Fruit fly (Drosophila melanogaster): ENCODE measurements around the gene CG7990.
A peak's percentile ranks its signal among the peaks of the same experiment; 100 is the strongest.

Gene CG7990

dm6 chrX:19166152-19166935 lies 35.4 kb downstream of the CG7990 start (continued):
- no peak for TF ChIP-seq jigr1 (GFP tag; IDR thresholded peaks at IDR 0.05)
- peak; percentile 22 for TF ChIP-seq D19A (tag; optimal IDR thresholded peaks at IDR 0.05)
- no peak for TF ChIP-seq NC2α (GFP tag; optimal IDR thresholded peaks at IDR 0.05)
- TF ChIP-seq Elba2 (GFP tag; optimal IDR thresholded peaks at IDR 0.05): no peak
- peak; percentile 43 for TF ChIP-seq CG10543 (GFP tag; optimal IDR thresholded peaks at IDR 0.05)
- peak; percentile 52 for TF ChIP-seq CG12769 (tag; optimal IDR thresholded peaks at IDR 0.05)
- TF ChIP-seq fd96Cb (tag; optimal IDR thresholded peaks at IDR 0.05): peak; percentile 24
- TF ChIP-seq CG15514 (GFP tag; optimal IDR thresholded peaks at IDR 0.05): peak; percentile 10
- peak; percentile 13 to 26 for TF ChIP-seq chif (GFP tag; optimal IDR thresholded peaks at IDR 0.05)
- TF ChIP-seq Dip2 (GFP tag; IDR thresholded peaks at IDR 0.05): no peak
- no peak for TF ChIP-seq CG11085 (GFP tag; IDR thresholded peaks at IDR 0.05)
- no peak for TF ChIP-seq CG12299 (tag; optimal IDR thresholded peaks at IDR 0.05)
- TF ChIP-seq CG9215 (GFP tag; IDR thresholded peaks at IDR 0.05): no peak; the same call in 1 of the 2 replicates
- peak; percentile 44; the same call in 1 of the 2 replicates for TF ChIP-seq slbo (GFP tag; IDR thresholded peaks at IDR 0.05)
- TF ChIP-seq H15 (GFP tag; IDR thresholded peaks at IDR 0.05): 0 out of 3 replicates have a peak, but pooled peaks have one; percentile 42
- no peak for TF ChIP-seq CG2889 (GFP tag; IDR thresholded peaks at IDR 0.05)
- no peak for TF ChIP-seq Doc2 (GFP tag; IDR thresholded peaks at IDR 0.05)
- TF ChIP-seq CG13296 (GFP tag; optimal IDR thresholded peaks at IDR 0.05): peak; percentile 18
- TF ChIP-seq CG11456 (GFP tag; IDR thresholded peaks at IDR 0.05): 0 out of 3 replicates have a peak, but pooled peaks have one; percentile 29
- 0 out of 2 replicates have a peak, but pooled peaks have one; percentile 23 for TF ChIP-seq GATAe (GFP tag; conservative IDR thresholded peaks at IDR 0.05)
- no peak for TF ChIP-seq B-H1 (GFP tag; IDR thresholded peaks at IDR 0.05)
- TF ChIP-seq eve (GFP tag; optimal IDR thresholded peaks at IDR 0.05): peak in 1 of 2 experiments; percentile 46
- TF ChIP-seq Hr39 (optimal IDR thresholded peaks at IDR 0.05): no peak
- TF ChIP-seq Meics (GFP tag; optimal IDR thresholded peaks at IDR 0.05): peak; percentile 66
- 0 out of 2 replicates have a peak, but pooled peaks have one; percentile 18 for TF ChIP-seq lmd (GFP tag; IDR thresholded peaks at IDR 0.05)
- no peak for TF ChIP-seq peb (GFP tag; IDR thresholded peaks at IDR 0.05)
- no peak for TF ChIP-seq Bgb (GFP tag; IDR thresholded peaks at IDR 0.05; ENCODE audit: partially characterized antibody)
- TF ChIP-seq slp2 (GFP tag; optimal IDR thresholded peaks at IDR 0.05): peak; percentile 2
- TF ChIP-seq CG34224 (GFP tag; IDR thresholded peaks at IDR 0.05; ENCODE audit: partially characterized antibody): no peak
- TF ChIP-seq dm (GFP tag; optimal IDR thresholded peaks at IDR 0.05): no peak
- TF ChIP-seq Sry-β (GFP tag; optimal IDR thresholded peaks at IDR 0.05): no peak
- no peak for TF ChIP-seq repo (GFP tag; optimal IDR thresholded peaks at IDR 0.05)
- TF ChIP-seq CG11560 (tag; IDR thresholded peaks at IDR 0.05): no peak
- TF ChIP-seq CG8089 (GFP tag; optimal IDR thresholded peaks at IDR 0.05): no peak
- TF ChIP-seq CG15269 (tag; optimal IDR thresholded peaks at IDR 0.05): peak; percentile 68
- TF ChIP-seq CG8281 (tag; optimal IDR thresholded peaks at IDR 0.05): peak; percentile 3
- TF ChIP-seq CG17912 (GFP tag; optimal IDR thresholded peaks at IDR 0.05): no peak
- peak; percentile 9 for TF ChIP-seq CG16863 (GFP tag; optimal IDR thresholded peaks at IDR 0.05)
- peak; percentile 3 for TF ChIP-seq chn (GFP tag; optimal IDR thresholded peaks at IDR 0.05)
- TF ChIP-seq Adf1 (GFP tag; IDR thresholded peaks at IDR 0.05): peak; percentile 44
- no peak for TF ChIP-seq Kr (GFP tag; optimal IDR thresholded peaks at IDR 0.05)
- TF ChIP-seq ci (GFP tag; IDR thresholded peaks at IDR 0.05): no peak
- TF ChIP-seq Lim3 (GFP tag; IDR thresholded peaks at IDR 0.05): no peak
- TF ChIP-seq CG2202 (tag; optimal IDR thresholded peaks at IDR 0.05): no peak
- peak in 1 of 2 experiments; percentile 68 for TF ChIP-seq Hr51 (GFP tag; optimal IDR thresholded peaks at IDR 0.05)
- TF ChIP-seq CG2678 (tag; optimal IDR thresholded peaks at IDR 0.05): peak; percentile 75
- TF ChIP-seq CG1832 (GFP tag; optimal IDR thresholded peaks at IDR 0.05): no peak
- TF ChIP-seq prd (optimal IDR thresholded peaks at IDR 0.05): no peak
- TF ChIP-seq prd (GFP tag; IDR thresholded peaks at IDR 0.05): no peak; the same call in 2 of the 3 replicates
- TF ChIP-seq CTCF (GFP tag; optimal IDR thresholded peaks at IDR 0.05): no peak
- peak; percentile 20 for TF ChIP-seq CG1603 (tag; optimal IDR thresholded peaks at IDR 0.05)

All from whole organism, embryonic.